Fruit fly (Drosophila melanogaster) whole organism, prepupa: ENCODE measurements around the gene PGRP-SB1.

Experiments used
- Blimp-1 ChIP-seq: fragments of 200-800 bp; sonication (Bioruptor generic); optimal IDR thresholded peaks from 3 replicates; lab custom pipeline; 2017; ENCODE audit warnings: missing biosample characterization, missing genetic modification characterization, mild to moderate bottlenecking, moderate library complexity, missing genetic modification reagents
- CG10669 ChIP-seq: fragments of 200-800 bp; sonication (Bioruptor generic); optimal IDR thresholded peaks from 3 replicates; lab custom pipeline; 2018; ENCODE audit warnings: missing biosample characterization, mild to moderate bottlenecking, missing genetic modification characterization, moderate library complexity
- CG11762 ChIP-seq: fragments of 200-800 bp; sonication (Bioruptor generic); optimal IDR thresholded peaks from 3 replicates; lab custom pipeline; 2016; ENCODE audit warnings: missing biosample characterization, missing genetic modification characterization; ENCODE audit not compliant: insufficient read depth
- CG11902 ChIP-seq: fragments of 200-800 bp; sonication (Bioruptor generic); optimal IDR thresholded peaks from 3 replicates; lab custom pipeline; 2016; ENCODE audit warnings: missing biosample characterization, missing genetic modification characterization
- CG1621 ChIP-seq: fragments of 200-800 bp; sonication (Bioruptor generic); optimal IDR thresholded peaks from 3 replicates; lab custom pipeline; 2018; ENCODE audit warnings: missing biosample characterization, mild to moderate bottlenecking, missing genetic modification characterization
- CG16779 ChIP-seq: fragments of 200-800 bp; sonication (Bioruptor generic); optimal IDR thresholded peaks from 3 replicates; lab custom pipeline; 2017; ENCODE audit warnings: missing biosample characterization, mild to moderate bottlenecking, missing genetic modification characterization
- CG3032 ChIP-seq: fragments of 200-800 bp; optimal IDR thresholded peaks from 2 replicates; lab custom pipeline; 2019; ENCODE audit warnings: missing biosample characterization, mild to moderate bottlenecking, missing genetic modification characterization, moderate library complexity
- CG31627 ChIP-seq: fragments of 200-800 bp; sonication (Bioruptor generic); optimal IDR thresholded peaks from 3 replicates; lab custom pipeline; 2016; ENCODE audit warnings: missing biosample characterization, missing genetic modification characterization
- CG32006 ChIP-seq: fragments of 200-800 bp; sonication (Bioruptor generic); optimal IDR thresholded peaks from 3 replicates; lab custom pipeline; 2017; ENCODE audit warnings: missing biosample characterization, mild to moderate bottlenecking, missing genetic modification characterization
- CG34406 ChIP-seq: fragments of 200-800 bp; sonication (Bioruptor generic); optimal IDR thresholded peaks from 3 replicates; lab custom pipeline; 2016; ENCODE audit warnings: missing biosample characterization, missing genetic modification characterization
- CG3919 ChIP-seq: fragments of 200-800 bp; sonication (Bioruptor generic); optimal IDR thresholded peaks from 3 replicates; lab custom pipeline; 2016; ENCODE audit warnings: missing biosample characterization, missing genetic modification characterization
- CG6163 ChIP-seq: fragments of 200-800 bp; sonication (Bioruptor generic); IDR thresholded peaks from 3 replicates; pipeline ENCODE4 v1.3.6; 2022; ENCODE audit warnings: missing biosample characterization, missing genetic modification characterization
- CG6276 ChIP-seq: fragments of 200-800 bp; sonication (Bioruptor generic); optimal IDR thresholded peaks from 2 replicates; lab custom pipeline; 2017; ENCODE audit warnings: missing biosample characterization, mild to moderate bottlenecking, missing genetic modification characterization
- CG6792 ChIP-seq: fragments of 200-800 bp; sonication (Bioruptor generic); optimal IDR thresholded peaks from 3 replicates; lab custom pipeline; 2016; ENCODE audit warnings: missing biosample characterization, missing genetic modification characterization
- CG6808 ChIP-seq: fragments of 200-800 bp; sonication (Bioruptor generic); optimal IDR thresholded peaks from 3 replicates; lab custom pipeline; 2017; ENCODE audit warnings: missing biosample characterization, missing genetic modification characterization, mild to moderate bottlenecking, moderate library complexity, missing genetic modification reagents
- CG6854 ChIP-seq: fragments of 200-800 bp; sonication (Bioruptor generic); optimal IDR thresholded peaks from 2 replicates; lab custom pipeline; 2017; ENCODE audit warnings: missing biosample characterization, mild to moderate bottlenecking, missing genetic modification characterization
- CG7368 ChIP-seq: fragments of 200-800 bp; sonication (Bioruptor generic); optimal IDR thresholded peaks from 3 replicates; lab custom pipeline; 2016; ENCODE audit warnings: missing biosample characterization, missing genetic modification characterization
- CG8119 ChIP-seq: fragments of 200-800 bp; sonication (Bioruptor generic); IDR thresholded peaks from 3 replicates; pipeline ENCODE4 v1.3.6; 2022; ENCODE audit warnings: missing biosample characterization, missing genetic modification characterization
- CG8319 ChIP-seq: fragments of 200-800 bp; sonication (Bioruptor generic); optimal IDR thresholded peaks from 3 replicates; lab custom pipeline; 2016; ENCODE audit warnings: missing biosample characterization, missing genetic modification characterization
- CG8632 ChIP-seq: fragments of 200-800 bp; sonication (Bioruptor generic); optimal IDR thresholded peaks from 3 replicates; lab custom pipeline; 2016; ENCODE audit warnings: missing biosample characterization, missing genetic modification characterization
- Eip75B ChIP-seq: fragments of 200-800 bp; sonication (Bioruptor generic); optimal IDR thresholded peaks from 3 replicates; lab custom pipeline; 2016; ENCODE audit warnings: missing biosample characterization, missing genetic modification characterization
- Eip78C ChIP-seq: fragments of 200-800 bp; sonication (Bioruptor generic); peaks from one replicate; lab custom pipeline; 2016; ENCODE audit warnings: missing biosample characterization, missing genetic modification characterization
- Eip93F ChIP-seq: fragments of 200-800 bp; sonication (Bioruptor generic); optimal IDR thresholded peaks from 2 replicates; lab custom pipeline; 2016; ENCODE audit warnings: missing biosample characterization, mild to moderate bottlenecking, missing genetic modification characterization
- Ets21C ChIP-seq: fragments of 200-800 bp; sonication (Bioruptor generic); optimal IDR thresholded peaks from 3 replicates; lab custom pipeline; 2016; ENCODE audit warnings: missing biosample characterization, missing genetic modification characterization
- Ets96B ChIP-seq: fragments of 200-800 bp; optimal IDR thresholded peaks from 2 replicates; lab custom pipeline; 2019; ENCODE audit warnings: missing biosample characterization, mild to moderate bottlenecking, missing genetic modification characterization, moderate library complexity
- Gug ChIP-seq: fragments of 200-800 bp; sonication (Bioruptor generic); IDR thresholded peaks from 2 replicates; pipeline ENCODE4 v1.3.6; 2022; ENCODE audit warnings: missing biosample characterization, missing genetic modification characterization
- Hr38 ChIP-seq: sonication (Bioruptor generic); optimal IDR thresholded peaks from 2 replicates; lab custom pipeline; 2016; ENCODE audit warnings: missing biosample characterization, missing genetic modification characterization
- Hr39 ChIP-seq: fragments of 200-800 bp; sonication (Bioruptor generic); optimal IDR thresholded peaks from 2 replicates; lab custom pipeline; 2016; ENCODE audit warnings: missing biosample characterization, missing genetic modification characterization
- Hr4 ChIP-seq: fragments of 200-800 bp; sonication (Bioruptor generic); optimal IDR thresholded peaks from 3 replicates; lab custom pipeline; 2016; ENCODE audit warnings: missing biosample characterization, missing genetic modification characterization
- OdsH ChIP-seq: fragments of 200-800 bp; sonication (Bioruptor generic); optimal IDR thresholded peaks from 3 replicates; lab custom pipeline; 2016; ENCODE audit warnings: missing biosample characterization, missing genetic modification characterization
- Smox ChIP-seq: fragments of 200-800 bp; sonication (Bioruptor generic); optimal IDR thresholded peaks from 3 replicates; lab custom pipeline; 2016; ENCODE audit warnings: missing biosample characterization, missing genetic modification characterization
- Sox102F ChIP-seq: fragments of 200-800 bp; sonication (Bioruptor generic); optimal IDR thresholded peaks from 2 replicates; lab custom pipeline; 2016; ENCODE audit warnings: missing biosample characterization, mild to moderate bottlenecking, missing genetic modification characterization
- Sox14 ChIP-seq: fragments of 200-800 bp; sonication (Bioruptor generic); optimal IDR thresholded peaks from 3 replicates; lab custom pipeline; 2016; ENCODE audit warnings: missing biosample characterization, missing genetic modification characterization
- Sox15 ChIP-seq: fragments of 200-800 bp; sonication (Bioruptor generic); optimal IDR thresholded peaks from 3 replicates; lab custom pipeline; 2016; ENCODE audit warnings: missing biosample characterization, missing genetic modification characterization
- achi ChIP-seq: fragments of 200-800 bp; sonication (Bioruptor generic); optimal IDR thresholded peaks from 3 replicates; lab custom pipeline; 2016; ENCODE audit warnings: missing biosample characterization, missing genetic modification characterization
- acj6 ChIP-seq: fragments of 200-800 bp; sonication (Bioruptor generic); optimal IDR thresholded peaks from 3 replicates; lab custom pipeline; 2016; ENCODE audit warnings: missing biosample characterization, missing genetic modification characterization
- cyc ChIP-seq: fragments of 200-800 bp; sonication (Bioruptor generic); optimal IDR thresholded peaks from 3 replicates; lab custom pipeline; 2016; ENCODE audit warnings: missing biosample characterization, missing genetic modification characterization
- dsx ChIP-seq: fragments of 200-800 bp; optimal IDR thresholded peaks from 3 replicates; lab custom pipeline; 2019; ENCODE audit warnings: missing biosample characterization, mild to moderate bottlenecking, missing genetic modification characterization, moderate library complexity; ENCODE audit not compliant: poor library complexity, severe bottlenecking
- esn ChIP-seq: fragments of 200-800 bp; sonication (Bioruptor generic); optimal IDR thresholded peaks from 2 replicates; lab custom pipeline; 2016; ENCODE audit warnings: missing biosample characterization, mild to moderate bottlenecking, missing genetic modification characterization, moderate library complexity
- fd59A ChIP-seq: fragments of 200-800 bp; sonication (Bioruptor generic); optimal IDR thresholded peaks from 2 replicates; lab custom pipeline; 2017; ENCODE audit warnings: missing biosample characterization, mild to moderate bottlenecking, missing genetic modification characterization, missing genetic modification reagents
- fd85E ChIP-seq: fragments of 200-800 bp; sonication (Bioruptor generic); optimal IDR thresholded peaks from 3 replicates; lab custom pipeline; 2016; ENCODE audit warnings: missing biosample characterization, missing genetic modification characterization
- fkh ChIP-seq: fragments of 200-800 bp; sonication (Bioruptor generic); optimal IDR thresholded peaks from 3 replicates; lab custom pipeline; 2017; ENCODE audit warnings: missing biosample characterization, mild to moderate bottlenecking, missing genetic modification characterization, moderate library complexity
- pdm3 ChIP-seq: fragments of 200-800 bp; sonication (Bioruptor generic); optimal IDR thresholded peaks from 3 replicates; lab custom pipeline; 2016; ENCODE audit warnings: missing biosample characterization, missing genetic modification characterization
- salr ChIP-seq, 2 experiments: fragments of 200-800 bp; sonication (Bioruptor generic); optimal IDR thresholded peaks; 3 replicates each; lab custom pipeline; 2016 to 2018; ENCODE audit warnings: missing biosample characterization in 2 of 2, missing genetic modification characterization in 2 of 2, mild to moderate bottlenecking in 1 of 2
- topi ChIP-seq: fragments of 200-800 bp; sonication (Bioruptor generic); optimal IDR thresholded peaks from 3 replicates; lab custom pipeline; 2016; ENCODE audit warnings: missing biosample characterization, missing genetic modification characterization
- vri ChIP-seq: fragments of 200-800 bp; sonication (Bioruptor generic); optimal IDR thresholded peaks from 3 replicates; lab custom pipeline; 2016; ENCODE audit warnings: missing biosample characterization, mild to moderate bottlenecking, missing genetic modification characterization

The PGRP-SB1 gene

dm6 chr3L:16766901-16767300 lies 39.1 kb upstream of the PGRP-SB1 start:
- no peak for TF ChIP-seq fd85E (GFP tag; lab: Kevin White, UChicago)
- no peak for TF ChIP-seq Hr4 (GFP tag; lab: Kevin White, UChicago)
- TF ChIP-seq Ets21C (GFP tag; lab: Kevin White, UChicago), result no peak
- no peak for TF ChIP-seq topi (GFP tag; lab: Kevin White, UChicago)
- no peak for TF ChIP-seq Ets96B (tag; lab: Kevin White, UChicago)
- TF ChIP-seq CG6276 (GFP tag; lab: Kevin White, UChicago), result no peak
- TF ChIP-seq vri (GFP tag; lab: Kevin White, UChicago), result no peak
- no peak for TF ChIP-seq CG7368 (GFP tag; lab: Kevin White, UChicago)

dm6 chr3L:16765647-16766628 lies 38.1 kb upstream of the PGRP-SB1 start, which contains the start of gene Nrt:
Nrt (plus strand) TSS chr3L:16766072.
- TF ChIP-seq Gug (GFP tag; lab: Robert Waterston, UW) (no peak), fkh (GFP tag; lab: Kevin White, UChicago) (peak; percentile 50), Ets21C (GFP tag; lab: Kevin White, UChicago) (no peak), CG1621 (tag; lab: Kevin White, UChicago) (peak; percentile 18), acj6 (peak; percentile 59), Ets96B (tag; lab: Kevin White, UChicago) (peak; percentile 56), CG6854 (GFP tag; lab: Kevin White, UChicago) (peak; percentile 43), CG7368 (GFP tag; lab: Kevin White, UChicago) (peak; percentile 23), fd59A (GFP tag; lab: Kevin White, UChicago) (no peak), Smox (peak; percentile 53), esn (GFP tag; lab: Kevin White, UChicago) (peak; percentile 66), Sox15 (GFP tag; lab: Kevin White, UChicago) (no peak), Eip78C (GFP tag; lab: Kevin White, UChicago) (peak; percentile 93), achi (GFP tag; lab: Kevin White, UChicago) (peak; percentile 58), CG31627 (GFP tag; lab: Kevin White, UChicago) (no peak), salr (GFP tag; optimal IDR thresholded peaks at IDR 0.05; lab: Kevin White, UChicago) (peak in 1 of 2 experiments; percentile 68), Sox14 (GFP tag; lab: Kevin White, UChicago) (no peak), vri (GFP tag; lab: Kevin White, UChicago) (peak; percentile 61), fd85E (GFP tag; lab: Kevin White, UChicago) (peak; percentile 23), Eip93F (GFP tag; lab: Kevin White, UChicago) (no peak), OdsH (GFP tag; lab: Kevin White, UChicago) (peak; percentile 55), dsx (peak; percentile 70), Hr39 (GFP tag; lab: Kevin White, UChicago) (no peak), CG16779 (tag; lab: Kevin White, UChicago) (peak; percentile 43), CG32006 (GFP tag; lab: Kevin White, UChicago) (peak; percentile 61), CG8319 (GFP tag; lab: Kevin White, UChicago) (no peak), cyc (GFP tag; lab: Kevin White, UChicago) (peak; percentile 4), CG3919 (GFP tag; lab: Kevin White, UChicago) (peak; percentile 59), CG3032 (tag; lab: Kevin White, UChicago) (peak; percentile 50), CG6163 (GFP tag; lab: Robert Waterston, UW) (peak; percentile 63; the same call in 2 of the 3 replicates), pdm3 (GFP tag; lab: Kevin White, UChicago) (peak; percentile 47), CG11762 (peak; percentile 8), CG10669 (GFP tag; lab: Kevin White, UChicago) (peak; percentile 52), CG34406 (GFP tag; lab: Kevin White, UChicago) (peak; percentile 52), Blimp-1 (no peak), CG6276 (GFP tag; lab: Kevin White, UChicago) (peak; percentile 73), CG11902 (no peak), CG6808 (peak; percentile 76), Sox102F (GFP tag; lab: Kevin White, UChicago) (peak; percentile 58), CG6792 (GFP tag; lab: Kevin White, UChicago) (peak; percentile 8), CG8119 (peak; percentile 82), Eip75B (GFP tag; lab: Kevin White, UChicago) (peak; percentile 27), CG8632 (peak; percentile 48), Hr4 (GFP tag; lab: Kevin White, UChicago) (peak; percentile 60), Hr38 (GFP tag; lab: Kevin White, UChicago) (no peak)
